Worm (Caenorhabditis elegans) whole organism, early embryonic: ENCODE results near the gene srw-87.

Experiments
- B0310.2 ChIP-seq: sonication (generic microtip); optimal IDR thresholded peaks from 2 replicates; lab custom pipeline; 2016; ENCODE audit warnings: mild to moderate bottlenecking, missing genetic modification characterization, missing compliant biosample characterization
- aly-1 ChIP-seq: sonication (generic microtip); optimal IDR thresholded peaks from 2 replicates; lab custom pipeline; 2016; ENCODE audit warnings: missing genetic modification characterization, missing compliant biosample characterization
- ama-1 ChIP-seq: fragments of 150-350 bp; optimal IDR thresholded peaks from 2 replicates; lab custom pipeline; 2014
- ceh-13 ChIP-seq: fragments of 200-800 bp; sonication (Bioruptor generic); optimal IDR thresholded peaks from 2 replicates; lab custom pipeline; 2018; ENCODE audit warnings: mild to moderate bottlenecking, missing genetic modification characterization, missing compliant biosample characterization
- ceh-36 ChIP-seq: sonication (generic microtip); optimal IDR thresholded peaks from 2 replicates; lab custom pipeline; 2016; ENCODE audit warnings: missing genetic modification characterization, inconsistent platforms, missing compliant biosample characterization
- hmbx-1 ChIP-seq: sonication (generic microtip); optimal IDR thresholded peaks from 2 replicates; lab custom pipeline; 2016; ENCODE audit warnings: mild to moderate bottlenecking, missing genetic modification characterization, missing compliant biosample characterization
- hmg-4 ChIP-seq: fragments of 200-800 bp; sonication (Bioruptor generic); optimal IDR thresholded peaks from 2 replicates; lab custom pipeline; 2018; ENCODE audit warnings: mild to moderate bottlenecking, missing genetic modification characterization, missing compliant biosample characterization
- hnd-1 ChIP-seq: sonication (generic microtip); optimal IDR thresholded peaks from 2 replicates; lab custom pipeline; 2016; ENCODE audit warnings: missing genetic modification characterization, missing compliant biosample characterization
- tbx-11 ChIP-seq: fragments of 200-800 bp; sonication (Bioruptor generic); IDR thresholded peaks from 2 replicates; pipeline ENCODE4 v1.3.6; 2022; ENCODE audit warnings: missing genetic modification characterization, missing compliant biosample characterization
- tbx-37 ChIP-seq: fragments of 200-800 bp; sonication (Bioruptor generic); conservative IDR thresholded peaks from 2 replicates; pipeline ENCODE4 v1.3.6; 2022; ENCODE audit warnings: missing genetic modification reagents, missing genetic modification characterization, missing compliant biosample characterization
- tra-4 ChIP-seq: sonication (generic microtip); optimal IDR thresholded peaks from 2 replicates; lab custom pipeline; 2017; ENCODE audit warnings: missing genetic modification characterization, missing compliant biosample characterization

DNA sequence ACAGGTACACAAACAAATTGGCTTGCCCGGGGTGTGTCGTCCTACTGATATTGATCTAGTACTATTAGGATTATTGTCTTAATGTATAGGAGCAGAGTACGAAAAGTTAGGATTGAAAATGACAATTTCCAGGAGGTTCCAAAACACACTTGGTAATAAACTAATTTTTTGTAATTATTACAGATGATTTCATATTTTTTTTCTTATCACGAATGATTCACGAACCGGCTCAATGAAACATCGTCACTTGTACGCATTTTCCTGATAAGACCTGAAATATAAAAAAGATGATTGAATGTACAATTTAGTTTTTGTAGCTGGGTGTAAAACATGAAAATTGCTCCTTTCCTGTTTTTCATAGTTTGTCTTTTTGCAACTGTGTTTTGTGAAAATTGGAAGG, 34.0 kb upstream of the srw-87 start, which contains the start of the genes C31A11.13 and oac-6:
- TF ChIP-seq tra-4 (no peak), ama-1 (lab: Kevin White, UChicago) (no peak), ceh-36 (tag; lab: Kevin White, UChicago) (no peak), hnd-1 (tag; lab: Kevin White, UChicago) (no peak), hmg-4 (no peak), B0310.2 (tag; lab: Kevin White, UChicago) (no peak), tbx-37 (no peak), aly-1 (tag; lab: Kevin White, UChicago) (no peak), tbx-11 (GFP tag; lab: Robert Waterston, UW) (no peak), ceh-13 (GFP tag; lab: Kevin White, UChicago) (no peak), hmbx-1 (tag; lab: Kevin White, UChicago) (no peak)
